Fruit fly (Drosophila melanogaster) whole organism, embryonic: ENCODE results near the gene CG5262.
A peak's percentile ranks its signal among the peaks of the same experiment; 100 is the strongest.

ENCODE experiments used
- Ada2b ChIP-seq: fragments of 200-800 bp; sonication (Bioruptor generic); IDR thresholded peaks from 2 replicates; pipeline ENCODE4 v1.3.6; 2022; ENCODE audit warnings: missing biosample characterization, missing genetic modification characterization
- Awh ChIP-seq: fragments of 200-800 bp; sonication (Bioruptor generic); IDR thresholded peaks from 2 replicates; pipeline ENCODE4, ENCODE4 v1.3.6; 2022; ENCODE audit warnings: missing biosample characterization, missing genetic modification characterization
- B-H1 ChIP-seq: fragments of 200-800 bp; sonication (Bioruptor generic); IDR thresholded peaks from 3 replicates; pipeline ENCODE4 v1.3.6; 2022; ENCODE audit warnings: missing biosample characterization, missing genetic modification characterization
- CG11247 ChIP-seq: fragments of 200-800 bp; sonication (Bioruptor generic); IDR thresholded peaks from 2 replicates; pipeline ENCODE4 v1.3.6; 2022; ENCODE audit warnings: missing biosample characterization, missing genetic modification characterization
- CG1233 ChIP-seq: fragments of 200-800 bp; sonication (Bioruptor generic); optimal IDR thresholded peaks from 4 replicates; lab custom pipeline; 2018; ENCODE audit warnings: missing biosample characterization, mild to moderate bottlenecking, missing genetic modification characterization
- CG12744 ChIP-seq: fragments of 200-800 bp; sonication (Bioruptor generic); optimal IDR thresholded peaks from 2 replicates; lab custom pipeline; 2016; ENCODE audit warnings: missing biosample characterization, missing genetic modification characterization
- CG13624 ChIP-seq: fragments of 200-800 bp; sonication (Bioruptor generic); optimal IDR thresholded peaks from 2 replicates; lab custom pipeline; 2016; ENCODE audit warnings: missing biosample characterization, missing genetic modification characterization
- CG15514 ChIP-seq: fragments of 200-800 bp; sonication (Bioruptor generic); optimal IDR thresholded peaks from 3 replicates; lab custom pipeline; 2017; ENCODE audit warnings: missing biosample characterization, missing genetic modification characterization, mild to moderate bottlenecking, moderate library complexity, missing genetic modification reagents
- CG16779 ChIP-seq: fragments of 200-800 bp; sonication (Bioruptor generic); IDR thresholded peaks from 2 replicates; pipeline ENCODE4 v1.3.6; 2022; ENCODE audit warnings: missing biosample characterization, missing genetic modification characterization
- CG16815 ChIP-seq: fragments of 200-800 bp; sonication (Bioruptor generic); optimal IDR thresholded peaks from 3 replicates; lab custom pipeline; 2017; ENCODE audit warnings: missing biosample characterization, mild to moderate bottlenecking, missing genetic modification characterization
- CG17361 ChIP-seq: fragments of 200-800 bp; sonication (Bioruptor generic); IDR thresholded peaks from 3 replicates; pipeline ENCODE4 v1.3.6; 2022; ENCODE audit warnings: missing biosample characterization, missing genetic modification characterization
- CG18619 ChIP-seq: fragments of 200-800 bp; sonication (Bioruptor generic); optimal IDR thresholded peaks from 3 replicates; lab custom pipeline; 2017; ENCODE audit warnings: missing biosample characterization, mild to moderate bottlenecking, missing genetic modification characterization
- CG31224 ChIP-seq: fragments of 200-800 bp; sonication (Bioruptor generic); IDR thresholded peaks from 2 replicates; pipeline ENCODE4 v1.3.6; 2022; ENCODE audit warnings: missing biosample characterization, missing genetic modification characterization
- CG3838 ChIP-seq: fragments of 200-800 bp; sonication (Bioruptor generic); optimal IDR thresholded peaks from 3 replicates; lab custom pipeline; 2016; ENCODE audit warnings: missing biosample characterization, missing genetic modification characterization
- CG4328 ChIP-seq: fragments of 200-800 bp; sonication (Bioruptor generic); optimal IDR thresholded peaks from 3 replicates; lab custom pipeline; 2017; ENCODE audit warnings: missing biosample characterization, missing genetic modification reagents, missing genetic modification characterization
- CG6272 ChIP-seq: fragments of 200-800 bp; sonication (Bioruptor generic); IDR thresholded peaks from 2 replicates; pipeline ENCODE4 v1.3.6; 2022; ENCODE audit warnings: missing biosample characterization, missing genetic modification characterization
- CG8089 ChIP-seq: fragments of 200-800 bp; sonication (Bioruptor generic); optimal IDR thresholded peaks from 3 replicates; lab custom pipeline; 2016; ENCODE audit warnings: missing biosample characterization, missing genetic modification characterization
- CG8290 ChIP-seq, 3 experiments: fragments of 200-800 bp; sonication (Bioruptor generic); optimal IDR thresholded peaks; 2 replicates each; lab custom pipeline; 2016 to 2019; ENCODE audit warnings: missing biosample characterization in 3 of 3, missing genetic modification characterization in 3 of 3, mild to moderate bottlenecking in 2 of 3, moderate library complexity in 1 of 3
- CG8944 ChIP-seq: fragments of 200-800 bp; sonication (Bioruptor generic); optimal IDR thresholded peaks from 3 replicates; lab custom pipeline; 2016; ENCODE audit warnings: missing biosample characterization, missing genetic modification characterization
- CHES-1-like ChIP-seq: fragments of 200-800 bp; sonication (Bioruptor generic); optimal IDR thresholded peaks from 2 replicates; lab custom pipeline; 2016; ENCODE audit warnings: missing biosample characterization, missing genetic modification characterization
- CkIIα-i1 ChIP-seq: fragments of 200-800 bp; sonication (Bioruptor generic); IDR thresholded peaks from 2 replicates; pipeline ENCODE4 v1.3.6; 2022; ENCODE audit warnings: missing biosample characterization, missing genetic modification characterization
- Dll ChIP-seq: fragments of 200-800 bp; sonication (Bioruptor generic); IDR thresholded peaks from 4 replicates; pipeline ENCODE4 v1.3.6; 2022; ENCODE audit warnings: missing biosample characterization, missing genetic modification characterization; ENCODE audit not compliant: partially characterized antibody
- Fer2 ChIP-seq: fragments of 200-800 bp; sonication (Bioruptor generic); optimal IDR thresholded peaks from 2 replicates; lab custom pipeline; 2018; ENCODE audit warnings: missing biosample characterization, mild to moderate bottlenecking, missing genetic modification characterization, moderate library complexity
- Gsc ChIP-seq: fragments of 200-800 bp; sonication (Bioruptor generic); IDR thresholded peaks from 2 replicates; pipeline ENCODE4 v1.3.6; 2022; ENCODE audit warnings: missing biosample characterization, missing genetic modification characterization
- H2.0 ChIP-seq: fragments of 200-800 bp; sonication (Bioruptor generic); IDR thresholded peaks from 2 replicates; pipeline ENCODE4 v1.3.6; 2022; ENCODE audit warnings: missing biosample characterization, missing genetic modification characterization
- Hsf ChIP-seq: fragments of 200-800 bp; sonication (Bioruptor generic); optimal IDR thresholded peaks from 3 replicates; lab custom pipeline; 2016; ENCODE audit warnings: missing biosample characterization, missing genetic modification characterization
- Med ChIP-seq: fragments of 200-800 bp; sonication (Bioruptor generic); peaks from one replicate; lab custom pipeline; 2016; ENCODE audit warnings: missing biosample characterization, missing genetic modification characterization, mild to moderate bottlenecking, inconsistent platforms, moderate library complexity
- Meics ChIP-seq: fragments of 200-800 bp; sonication (Bioruptor generic); optimal IDR thresholded peaks from 2 replicates; lab custom pipeline; 2017; ENCODE audit warnings: missing biosample characterization, mild to moderate bottlenecking, missing genetic modification characterization
- Neu2 ChIP-seq: fragments of 200-800 bp; sonication (Bioruptor generic); optimal IDR thresholded peaks from 3 replicates; lab custom pipeline; 2016; ENCODE audit warnings: missing biosample characterization, missing genetic modification characterization, borderline replicate concordance
- Sox100B ChIP-seq: fragments of 200-800 bp; sonication (Bioruptor generic); optimal IDR thresholded peaks from 3 replicates; lab custom pipeline; 2018; ENCODE audit warnings: missing biosample characterization, mild to moderate bottlenecking, missing genetic modification characterization
- Xbp1 ChIP-seq: fragments of 200-800 bp; sonication (Bioruptor generic); optimal IDR thresholded peaks from 3 replicates; lab custom pipeline; 2016; ENCODE audit warnings: missing biosample characterization, mild to moderate bottlenecking, missing genetic modification characterization
- btn ChIP-seq: fragments of 200-800 bp; sonication (Bioruptor generic); optimal IDR thresholded peaks from 2 replicates; lab custom pipeline; 2016; ENCODE audit warnings: missing biosample characterization, missing genetic modification characterization
- cad ChIP-seq: fragments of >200 bp; optimal IDR thresholded peaks from 2 replicates; lab custom pipeline; 2017; ENCODE audit warnings: missing biosample characterization, missing genetic modification characterization
- cato ChIP-seq: fragments of 200-800 bp; sonication (Bioruptor generic); optimal IDR thresholded peaks from 2 replicates; lab custom pipeline; 2016; ENCODE audit warnings: missing biosample characterization, missing genetic modification characterization, borderline replicate concordance
- cwo ChIP-seq: fragments of 200-800 bp; sonication (Bioruptor generic); optimal IDR thresholded peaks from 3 replicates; lab custom pipeline; 2017; ENCODE audit warnings: missing biosample characterization, missing genetic modification characterization, mild to moderate bottlenecking, moderate library complexity, missing genetic modification reagents
- gt ChIP-seq: fragments of 200-800 bp; sonication (Bioruptor generic); IDR thresholded peaks from 2 replicates; pipeline ENCODE4 v1.3.6; 2022; ENCODE audit warnings: missing biosample characterization, missing genetic modification characterization
- h ChIP-seq: fragments of >200 bp; optimal IDR thresholded peaks from 2 replicates; lab custom pipeline; 2017
- hth ChIP-seq: fragments of >200 bp; optimal IDR thresholded peaks from 2 replicates; lab custom pipeline; 2017; ENCODE audit warnings: inconsistent platforms
- mirr ChIP-seq: fragments of 200-800 bp; sonication (Bioruptor generic); optimal IDR thresholded peaks from 3 replicates; lab custom pipeline; 2018; ENCODE audit warnings: missing biosample characterization, mild to moderate bottlenecking, missing genetic modification characterization
- nerfin-2 ChIP-seq: fragments of 200-800 bp; sonication (Bioruptor generic); IDR thresholded peaks from 2 replicates; pipeline ENCODE4 v1.3.6; 2022; ENCODE audit warnings: missing biosample characterization, missing genetic modification characterization; ENCODE audit not compliant: partially characterized antibody
- org-1 ChIP-seq: fragments of 200-800 bp; sonication (Bioruptor generic); optimal IDR thresholded peaks from 2 replicates; lab custom pipeline; 2017; ENCODE audit warnings: missing biosample characterization, missing genetic modification characterization
- pfk ChIP-seq: fragments of 200-800 bp; sonication (Bioruptor generic); optimal IDR thresholded peaks from 2 replicates; lab custom pipeline; 2018; ENCODE audit warnings: missing biosample characterization, mild to moderate bottlenecking, missing genetic modification characterization, moderate library complexity
- pros ChIP-seq: fragments of 200-800 bp; sonication (Bioruptor generic); optimal IDR thresholded peaks from 3 replicates; lab custom pipeline; 2019; ENCODE audit warnings: missing biosample characterization, mild to moderate bottlenecking, missing genetic modification characterization, moderate library complexity
- pum ChIP-seq: fragments of 200-800 bp; sonication (Bioruptor generic); optimal IDR thresholded peaks from 2 replicates; lab custom pipeline; 2016; ENCODE audit warnings: missing biosample characterization, missing genetic modification characterization
- rib ChIP-seq: fragments of 200-800 bp; sonication (Bioruptor generic); IDR thresholded peaks from 2 replicates; pipeline ENCODE4 v1.3.6; 2022; ENCODE audit warnings: missing biosample characterization, missing genetic modification characterization
- shn ChIP-seq: fragments of 200-800 bp; sonication (Bioruptor generic); optimal IDR thresholded peaks from 3 replicates; lab custom pipeline; 2016; ENCODE audit warnings: missing biosample characterization, missing genetic modification characterization
- slp2 ChIP-seq: fragments of 200-800 bp; sonication (Bioruptor generic); optimal IDR thresholded peaks from 2 replicates; lab custom pipeline; 2016; ENCODE audit warnings: missing biosample characterization, missing genetic modification characterization
- zen ChIP-seq: fragments of 200-800 bp; sonication (Bioruptor generic); optimal IDR thresholded peaks from 3 replicates; lab custom pipeline; 2018; ENCODE audit warnings: missing biosample characterization, mild to moderate bottlenecking, missing genetic modification characterization, moderate library complexity
- zf30C ChIP-seq: fragments of 200-800 bp; sonication (Bioruptor generic); optimal IDR thresholded peaks from 3 replicates; lab custom pipeline; 2018; ENCODE audit warnings: missing biosample characterization, mild to moderate bottlenecking, missing genetic modification characterization

CG5262 gene

dm6 chr3L:20398243-20399222 is 31.7 kb downstream of the CG5262 start (continued):
- TF ChIP-seq pfk = no peak
- no peak for TF ChIP-seq Dll (GFP tag; lab: Robert Waterston, UW)
- no peak for TF ChIP-seq h
- TF ChIP-seq Hsf = peak; percentile 86
- TF ChIP-seq CHES-1-like (GFP tag; lab: Kevin White, UChicago) = peak; percentile 50
- peak; percentile 53 for TF ChIP-seq CG6272 (GFP tag; lab: Robert Waterston, UW)
- peak; percentile 37 for TF ChIP-seq CG8290 (GFP tag; optimal IDR thresholded peaks at IDR 0.05; lab: Kevin White, UChicago)
- peak in 1 of 2 experiments; percentile 59 for TF ChIP-seq CG8290 (tag; optimal IDR thresholded peaks at IDR 0.05; lab: Kevin White, UChicago)
- TF ChIP-seq zen (tag; lab: Kevin White, UChicago) = peak; percentile 46
- peak; percentile 93 for TF ChIP-seq CG17361 (GFP tag; lab: Robert Waterston, UW)
- TF ChIP-seq CG11247 (GFP tag; lab: Robert Waterston, UW) = 0 out of 2 replicates have a peak, but pooled peaks have one; percentile 28
- TF ChIP-seq org-1 (GFP tag; lab: Kevin White, UChicago) = peak; percentile 81
- peak; percentile 80 for TF ChIP-seq Awh
- no peak for TF ChIP-seq CG16779 (GFP tag; lab: Robert Waterston, UW)
- TF ChIP-seq cad (GFP tag; lab: Kevin White, UChicago) = no peak
- peak; percentile 51 for TF ChIP-seq CG8089
- TF ChIP-seq CG3838 (GFP tag; lab: Kevin White, UChicago) = peak; percentile 19
- no peak for TF ChIP-seq pros (GFP tag; lab: Kevin White, UChicago)
- TF ChIP-seq CkIIα-i1 (GFP tag; lab: Robert Waterston, UW) = no peak
- TF ChIP-seq Sox100B = peak; percentile 92
- peak; percentile 74 for TF ChIP-seq CG12744 (GFP tag; lab: Kevin White, UChicago)
- TF ChIP-seq btn (GFP tag; lab: Kevin White, UChicago) = peak; percentile 18
- TF ChIP-seq nerfin-2 (GFP tag; lab: Robert Waterston, UW) = no peak
- TF ChIP-seq CG18619 = peak; percentile 88
- TF ChIP-seq Fer2 (tag; lab: Kevin White, UChicago) = peak; percentile 50
- peak; percentile 93 for TF ChIP-seq Med (GFP tag; lab: Kevin White, UChicago)
- TF ChIP-seq CG13624 = peak; percentile 75
- TF ChIP-seq Xbp1 = peak; percentile 85
- TF ChIP-seq slp2 = peak; percentile 57
- TF ChIP-seq CG31224 = peak; percentile 60
- TF ChIP-seq cwo (GFP tag; lab: Kevin White, UChicago) = peak; percentile 81
- TF ChIP-seq CG8944 = peak; percentile 50
- peak; percentile 81 for TF ChIP-seq zf30C
- no peak for TF ChIP-seq hth (lab: Kevin White, UChicago)
- TF ChIP-seq CG1233 (GFP tag; lab: Kevin White, UChicago) = peak; percentile 90
- peak; percentile 67 for TF ChIP-seq CG4328 (GFP tag; lab: Kevin White, UChicago)
- TF ChIP-seq Ada2b (GFP tag; lab: Robert Waterston, UW) = peak; percentile 72
- peak; percentile 60 for TF ChIP-seq CG16815
- TF ChIP-seq H2.0 (GFP tag; lab: Robert Waterston, UW) = peak; percentile 72
- TF ChIP-seq cato = peak; percentile 64
- TF ChIP-seq Neu2 (GFP tag; lab: Kevin White, UChicago) = no peak
- no peak for TF ChIP-seq gt (GFP tag; lab: Robert Waterston, UW)
- peak; percentile 67 for TF ChIP-seq B-H1 (GFP tag; lab: Robert Waterston, UW)
- TF ChIP-seq mirr (GFP tag; lab: Kevin White, UChicago) = peak; percentile 80
- TF ChIP-seq CG15514 (GFP tag; lab: Kevin White, UChicago) = peak; percentile 55
- peak; percentile 82 for TF ChIP-seq Meics (GFP tag; lab: Kevin White, UChicago)
- no peak for TF ChIP-seq Gsc
- no peak for TF ChIP-seq rib (GFP tag; lab: Robert Waterston, UW)
- peak; percentile 65 for TF ChIP-seq pum
- peak; percentile 59 for TF ChIP-seq shn (GFP tag; lab: Kevin White, UChicago)
